Worm (Caenorhabditis elegans) whole organism, midembryonic: Measurements from ENCODE around the gene sahd-1.

Source experiments
- cog-1 ChIP-seq: sonication (generic microtip); optimal IDR thresholded peaks from 2 replicates; lab custom pipeline; 2016; ENCODE audit warnings: missing genetic modification characterization, missing compliant biosample characterization
- flt-1 ChIP-seq: fragments of 200-800 bp; sonication (Bioruptor generic); IDR thresholded peaks from 2 replicates; pipeline ENCODE4 v1.3.6; 2022; ENCODE audit warnings: missing genetic modification characterization, missing compliant biosample characterization
- klf-2 ChIP-seq: fragments of 200-800 bp; sonication (Bioruptor generic); conservative IDR thresholded peaks from 2 replicates; pipeline ENCODE4 v1.3.6; 2022; ENCODE audit warnings: missing genetic modification reagents, missing genetic modification characterization, missing compliant biosample characterization

DNA sequence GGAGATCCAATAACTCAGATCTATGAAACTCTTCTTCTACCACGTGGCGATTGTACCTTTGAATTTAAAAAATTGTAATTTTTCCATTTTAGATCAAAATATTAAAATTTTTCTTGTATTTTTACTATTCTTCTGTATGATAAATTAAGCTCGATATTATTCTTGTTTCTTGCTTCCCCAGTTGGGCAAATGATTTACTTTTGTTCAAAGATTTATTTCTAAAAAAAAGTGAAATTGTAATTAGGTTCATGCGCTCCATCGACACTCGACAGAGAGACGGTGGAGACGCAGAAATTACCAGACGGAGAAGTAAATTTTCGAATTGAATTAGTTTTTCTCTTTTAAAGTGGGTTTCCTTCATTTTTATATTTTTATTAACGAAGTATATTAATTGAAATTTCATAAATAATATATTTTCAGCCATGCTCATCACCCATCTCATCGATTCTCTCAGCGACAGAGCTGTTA, 8.9 kb downstream of the sahd-1 start, which contains the start of gene npp-24:
- no peak for TF ChIP-seq flt-1 (GFP tag; lab: Robert Waterston, UW)
- no peak for TF ChIP-seq cog-1 (tag; lab: Kevin White, UChicago)
- TF ChIP-seq klf-2 (GFP tag; lab: Robert Waterston, UW): no peak
